Fruit fly (Drosophila melanogaster): ENCODE results near the gene CG12268.

The CG12268 gene

dm6 chr3R:23958091-23958838 lies 10.0 kb upstream of the CG12268 start, which contains the start of the genes GluProRS and AP-1sigma (continued):
- TF ChIP-seq CG5180 (GFP tag; optimal IDR thresholded peaks at IDR 0.05) (no peak), Dek (tag; optimal IDR thresholded peaks at IDR 0.05) (peak; percentile 88), Stat92E (GFP tag; optimal IDR thresholded peaks at IDR 0.05) (peak in 1 of 3 experiments; percentile 67), vnd (GFP tag; IDR thresholded peaks at IDR 0.05; ENCODE audit: partially characterized antibody) (peak; percentile 93), hkb (optimal IDR thresholded peaks at IDR 0.05) (peak; percentile 16), hkb (GFP tag; IDR thresholded peaks at IDR 0.05) (peak; percentile 93), ATbp (GFP tag; optimal IDR thresholded peaks at IDR 0.05) (peak; percentile 72), trh (GFP tag; optimal IDR thresholded peaks at IDR 0.05) (peak; percentile 78), E2f1 (GFP tag; IDR thresholded peaks at IDR 0.05) (peak; percentile 96), HLH54F (GFP tag; optimal IDR thresholded peaks at IDR 0.05) (peak; percentile 86), toy (GFP tag; IDR thresholded peaks at IDR 0.05) (peak; percentile 88), CG1529 (GFP tag; optimal IDR thresholded peaks at IDR 0.05) (peak; percentile 75), Nf-YA (GFP tag; IDR thresholded peaks at IDR 0.05) (peak; percentile 85), gem (tag; optimal IDR thresholded peaks at IDR 0.05) (peak; percentile 95), Hmr (GFP tag; optimal IDR thresholded peaks at IDR 0.05) (peak; percentile 86), CG7745 (tag; optimal IDR thresholded peaks at IDR 0.05) (no peak), rib (GFP tag; IDR thresholded peaks at IDR 0.05) (peak; percentile 92), mld (GFP tag; IDR thresholded peaks at IDR 0.05; ENCODE audit: partially characterized antibody) (peak; percentile 86; the same call in 2 of the 3 replicates), CG9609 (GFP tag; optimal IDR thresholded peaks at IDR 0.05) (peak; percentile 72), ems (GFP tag; optimal IDR thresholded peaks at IDR 0.05) (peak; percentile 87), CG4707 (GFP tag; optimal IDR thresholded peaks at IDR 0.05) (peak; percentile 96), CG6813 (GFP tag; optimal IDR thresholded peaks at IDR 0.05) (peak; percentile 59), trem (tag; optimal IDR thresholded peaks at IDR 0.05) (peak; percentile 86), Poxn (GFP tag; IDR thresholded peaks at IDR 0.05) (peak; percentile 87), CG9727 (GFP tag; optimal IDR thresholded peaks at IDR 0.05) (peak; percentile 93), CG12104 (GFP tag; optimal IDR thresholded peaks at IDR 0.05) (peak; percentile 87), CG10543 (GFP tag; optimal IDR thresholded peaks at IDR 0.05) (peak; percentile 82), Hand (GFP tag; optimal IDR thresholded peaks at IDR 0.05) (peak; percentile 58), dimm (GFP tag; IDR thresholded peaks at IDR 0.05) (peak; percentile 75), CG12391 (tag; optimal IDR thresholded peaks at IDR 0.05) (peak; percentile 93), Meics (GFP tag; optimal IDR thresholded peaks at IDR 0.05) (peak; percentile 87), NFAT (GFP tag; IDR thresholded peaks at IDR 0.05) (peak; percentile 95), CG11398 (GFP tag; optimal IDR thresholded peaks at IDR 0.05) (peak; percentile 28), Vsx1 (GFP tag; optimal IDR thresholded peaks at IDR 0.05) (peak; percentile 80), Sox100B (GFP tag; optimal IDR thresholded peaks at IDR 0.05) (peak; percentile 82), jigr1 (GFP tag; IDR thresholded peaks at IDR 0.05) (peak; percentile 89), CG11247 (GFP tag; IDR thresholded peaks at IDR 0.05) (peak; percentile 97), CG1647 (GFP tag; optimal IDR thresholded peaks at IDR 0.05) (peak; percentile 90), CG14441 (GFP tag; IDR thresholded peaks at IDR 0.05) (peak; percentile 97), Scr (GFP tag; IDR thresholded peaks at IDR 0.05; ENCODE audit: partially characterized antibody) (peak; percentile 97), Hr39 (optimal IDR thresholded peaks at IDR 0.05) (no peak), zen (tag; optimal IDR thresholded peaks at IDR 0.05) (peak; percentile 87), Adf1 (GFP tag; IDR thresholded peaks at IDR 0.05) (peak; percentile 85), nerfin-2 (GFP tag; IDR thresholded peaks at IDR 0.05; ENCODE audit: partially characterized antibody) (peak; percentile 88), CG34422 (GFP tag; IDR thresholded peaks at IDR 0.05) (peak; percentile 98), her (GFP tag; optimal IDR thresholded peaks at IDR 0.05) (peak; percentile 46), HLHmδ (GFP tag; optimal IDR thresholded peaks at IDR 0.05) (no peak), CG2129 (GFP tag; IDR thresholded peaks at IDR 0.05; ENCODE audit: partially characterized antibody) (peak; percentile 94), Hr3 (GFP tag; optimal IDR thresholded peaks at IDR 0.05) (peak; percentile 93)

All from whole organism, embryonic.